Worm (Caenorhabditis elegans): ENCODE results near the gene nspc-20.
A peak's percentile ranks its signal among the peaks of the same experiment; 100 is the strongest.

Gene nspc-20

ce11 chrX:14507992-14508391 lies 22.0 kb downstream of the nspc-20 start:
- TF ChIP-seq pha-2 (tag; optimal IDR thresholded peaks at IDR 0.05) (no peak), ceh-18 (tag; optimal IDR thresholded peaks at IDR 0.05) (no peak), fkh-6 (tag; optimal IDR thresholded peaks at IDR 0.05) (no peak), sdc-2 (tag; optimal IDR thresholded peaks at IDR 0.05) (no peak), C08G9.2 (tag; optimal IDR thresholded peaks at IDR 0.05) (no peak), ceh-48 (tag; optimal IDR thresholded peaks at IDR 0.05) (no peak), tbx-2 (tag; optimal IDR thresholded peaks at IDR 0.05) (no peak), hlh-6 (tag; optimal IDR thresholded peaks at IDR 0.05) (no peak), ceh-45 (GFP tag; IDR thresholded peaks at IDR 0.05) (no peak)

- no peak for TF ChIP-seq T23F11.4 (GFP tag; optimal IDR thresholded peaks at IDR 0.05)
- no peak for TF ChIP-seq C08G9.2 (tag; optimal IDR thresholded peaks at IDR 0.05)
- no peak for TF ChIP-seq ceh-48 (tag; optimal IDR thresholded peaks at IDR 0.05)
- no peak for TF ChIP-seq unc-42 (tag; optimal IDR thresholded peaks at IDR 0.05)
- peak; percentile 14 for TF ChIP-seq pqm-1 (tag; optimal IDR thresholded peaks at IDR 0.05)
- no peak for TF ChIP-seq ztf-16 (tag; optimal IDR thresholded peaks at IDR 0.05)
- no peak for TF ChIP-seq ama-1 (optimal IDR thresholded peaks at IDR 0.05)
- no peak for TF ChIP-seq pha-2 (tag; optimal IDR thresholded peaks at IDR 0.05)
- TF ChIP-seq ceh-18 (tag; optimal IDR thresholded peaks at IDR 0.05): peak; percentile 53
- TF ChIP-seq pros-1 (tag; optimal IDR thresholded peaks at IDR 0.05): no peak
- TF ChIP-seq hlh-15 (tag; optimal IDR thresholded peaks at IDR 0.05): no peak
- no peak for TF ChIP-seq npax-4 (tag; optimal IDR thresholded peaks at IDR 0.05)
- peak; percentile 25 for TF ChIP-seq dve-1 (tag; optimal IDR thresholded peaks at IDR 0.05)
- TF ChIP-seq elt-4 (tag; optimal IDR thresholded peaks at IDR 0.05): no peak
- TF ChIP-seq hlh-30 (tag; optimal IDR thresholded peaks at IDR 0.05; ENCODE audit: insufficient read depth): no peak
- no peak for TF ChIP-seq sox-2 (GFP tag; IDR thresholded peaks at IDR 0.05)
- TF ChIP-seq ceh-34 (tag; optimal IDR thresholded peaks at IDR 0.05): no peak
- no peak for TF ChIP-seq nhr-232 (tag; optimal IDR thresholded peaks at IDR 0.05)
- no peak for TF ChIP-seq rnt-1 (tag; optimal IDR thresholded peaks at IDR 0.05)
- no peak for TF ChIP-seq ahr-1 (tag; optimal IDR thresholded peaks at IDR 0.05)
- no peak for TF ChIP-seq ceh-14 (tag; optimal IDR thresholded peaks at IDR 0.05)
- peak; percentile 14 for TF ChIP-seq tbx-2 (tag; optimal IDR thresholded peaks at IDR 0.05)
- TF ChIP-seq elt-2 (tag; optimal IDR thresholded peaks at IDR 0.05): peak; percentile 72
- no peak for TF ChIP-seq unc-86 (tag; optimal IDR thresholded peaks at IDR 0.05)
- peak; percentile 8 for TF ChIP-seq ceh-2 (tag; optimal IDR thresholded peaks at IDR 0.05)
- peak; percentile 34 for TF ChIP-seq ref-2 (tag; optimal IDR thresholded peaks at IDR 0.05)
- no peak for TF ChIP-seq unc-55 (GFP tag; optimal IDR thresholded peaks at IDR 0.05)
- TF ChIP-seq sdc-2 (tag; optimal IDR thresholded peaks at IDR 0.05): peak; percentile 52
- TF ChIP-seq ttx-3 (tag; optimal IDR thresholded peaks at IDR 0.05): no peak
- no peak for TF ChIP-seq pha-4 (tag; optimal IDR thresholded peaks at IDR 0.05)
These were observed 24.2 kb downstream of the nspc-20 start for ce11 chrX:14505578-14506353.

- no peak for TF ChIP-seq hlh-30 (tag; optimal IDR thresholded peaks at IDR 0.05; ENCODE audit: insufficient read depth)
- TF ChIP-seq mec-3 (tag; optimal IDR thresholded peaks at IDR 0.05; ENCODE audit: borderline replicate concordance): no peak
- no peak for TF ChIP-seq ceh-6 (GFP tag; optimal IDR thresholded peaks at IDR 0.05)
- TF ChIP-seq dve-1 (tag; optimal IDR thresholded peaks at IDR 0.05): no peak
- TF ChIP-seq pax-1 (tag; optimal IDR thresholded peaks at IDR 0.05): no peak
- no peak for TF ChIP-seq gmeb-2 (tag; optimal IDR thresholded peaks at IDR 0.05)
- no peak for TF ChIP-seq sdc-2 (tag; optimal IDR thresholded peaks at IDR 0.05)
- no peak for TF ChIP-seq npax-4 (tag; optimal IDR thresholded peaks at IDR 0.05)
- no peak for TF ChIP-seq ceh-34 (tag; optimal IDR thresholded peaks at IDR 0.05)
- no peak for TF ChIP-seq tbx-7 (tag; optimal IDR thresholded peaks at IDR 0.05)
- TF ChIP-seq C38D4.7 (GFP tag; optimal IDR thresholded peaks at IDR 0.05): no peak
- peak; percentile 33 for TF ChIP-seq ref-2 (tag; optimal IDR thresholded peaks at IDR 0.05)
- peak; percentile 68 for TF ChIP-seq elt-2 (tag; optimal IDR thresholded peaks at IDR 0.05)
- TF ChIP-seq Y22D7AL.16 (tag; optimal IDR thresholded peaks at IDR 0.05): no peak
- no peak for TF ChIP-seq syd-9 (tag; optimal IDR thresholded peaks at IDR 0.05)
- TF ChIP-seq hlh-8 (tag; optimal IDR thresholded peaks at IDR 0.05): no peak
- TF ChIP-seq K09A11.1 (tag; optimal IDR thresholded peaks at IDR 0.05; ENCODE audit: insufficient read depth): no peak
These were observed 25.5 kb downstream of the nspc-20 start for ce11 chrX:14504551-14504902.
